Fruit fly (Drosophila melanogaster) whole organism, wandering third instar larva: ENCODE measurements around the gene CG45428.

Source experiments
- Abd-B ChIP-seq: fragments of >200 bp; optimal IDR thresholded peaks from 2 replicates; lab custom pipeline; 2017; ENCODE audit warnings: missing biosample characterization, missing genetic modification characterization
- CG32264 ChIP-seq: fragments of 200-800 bp; sonication (Bioruptor generic); optimal IDR thresholded peaks from 2 replicates; lab custom pipeline; 2016; ENCODE audit warnings: missing biosample characterization, missing genetic modification characterization
- CrebA ChIP-seq: fragments of 200-800 bp; sonication (Bioruptor generic); optimal IDR thresholded peaks from 2 replicates; lab custom pipeline; 2016; ENCODE audit warnings: missing biosample characterization, mild to moderate bottlenecking, missing genetic modification characterization, borderline replicate concordance
- Dfd ChIP-seq: fragments of >200 bp; optimal IDR thresholded peaks from 2 replicates; lab custom pipeline; 2017; ENCODE audit warnings: missing biosample characterization, missing genetic modification characterization
- Dif ChIP-seq: fragments of 200-275, 200-300 bp; sonication (Bioruptor generic); optimal IDR thresholded peaks from 2 replicates; lab custom pipeline; 2018; ENCODE audit warnings: missing biosample characterization, missing genetic modification characterization; ENCODE audit not compliant: partially characterized antibody
- GATAd ChIP-seq: sonication (Bioruptor generic); optimal IDR thresholded peaks from 2 replicates; lab custom pipeline; 2016; ENCODE audit warnings: missing biosample characterization, missing genetic modification characterization
- HLH106 ChIP-seq: fragments of 200-800 bp; optimal IDR thresholded peaks from 3 replicates; lab custom pipeline; 2019; ENCODE audit warnings: missing biosample characterization, mild to moderate bottlenecking, missing genetic modification characterization, moderate library complexity
- Hnf4 ChIP-seq: fragments of 200-800 bp; sonication (Bioruptor generic); optimal IDR thresholded peaks from 2 replicates; lab custom pipeline; 2016; ENCODE audit warnings: missing biosample characterization, mild to moderate bottlenecking, missing genetic modification characterization
- Hr78 ChIP-seq: fragments of >200 bp; optimal IDR thresholded peaks from 2 replicates; lab custom pipeline; 2017; ENCODE audit warnings: missing biosample characterization, missing genetic modification characterization
- Hr83 ChIP-seq: fragments of 200-300 bp; sonication (Bioruptor generic); optimal IDR thresholded peaks from 2 replicates; lab custom pipeline; 2016; ENCODE audit warnings: missing biosample characterization, mild to moderate bottlenecking, missing genetic modification characterization, moderate library complexity; ENCODE audit not compliant: poor library complexity, severe bottlenecking
- Jra ChIP-seq: sonication (Bioruptor generic); optimal IDR thresholded peaks from 2 replicates; lab custom pipeline; 2016; ENCODE audit warnings: missing biosample characterization, missing genetic modification characterization
- Mio ChIP-seq: sonication (Bioruptor generic); optimal IDR thresholded peaks from 2 replicates; lab custom pipeline; 2016; ENCODE audit warnings: missing biosample characterization, missing genetic modification characterization
- Myc ChIP-seq: fragments of >200 bp; optimal IDR thresholded peaks from 2 replicates; lab custom pipeline; 2017
- N ChIP-seq: fragments of >200 bp; optimal IDR thresholded peaks from 2 replicates; lab custom pipeline; 2018; ENCODE audit warnings: missing biosample characterization, missing external identifiers, missing genetic modification characterization
- OdsH ChIP-seq: fragments of 200-800 bp; sonication (Bioruptor generic); optimal IDR thresholded peaks from 2 replicates; lab custom pipeline; 2016; ENCODE audit warnings: missing biosample characterization, mild to moderate bottlenecking, missing genetic modification characterization
- Rel ChIP-seq, 2 experiments: fragments of 200-800 bp; sonication (Bioruptor generic) in 1 of 2; optimal IDR thresholded peaks; 2 replicates in 1 of 2; 3 replicates in 1 of 2; lab custom pipeline; 2016 to 2019; ENCODE audit warnings: mild to moderate bottlenecking in 2 of 2, missing biosample characterization in 2 of 2, missing genetic modification characterization in 2 of 2, moderate library complexity in 1 of 2
- Sp1 ChIP-seq: fragments of 200-800 bp; sonication (Bioruptor generic); optimal IDR thresholded peaks from 3 replicates; lab custom pipeline; 2019; ENCODE audit warnings: missing biosample characterization, mild to moderate bottlenecking, missing genetic modification characterization, moderate library complexity
- Vsx2 ChIP-seq: fragments of 200-300, 225-300 bp; sonication (Bioruptor generic); optimal IDR thresholded peaks from 2 replicates; lab custom pipeline; 2018; ENCODE audit warnings: missing biosample characterization, missing genetic modification characterization; ENCODE audit not compliant: partially characterized antibody
- br ChIP-seq: fragments of 200-800 bp; sonication (Bioruptor generic); optimal IDR thresholded peaks from 2 replicates; lab custom pipeline; 2016; ENCODE audit warnings: missing biosample characterization, missing genetic modification characterization
- brk ChIP-seq: fragments of 200-800 bp; sonication (Bioruptor generic); optimal IDR thresholded peaks from 2 replicates; lab custom pipeline; 2016; ENCODE audit warnings: missing biosample characterization, mild to moderate bottlenecking, missing genetic modification characterization
- dl ChIP-seq, 2 experiments: fragments of 175-275, 200-275 bp in 1 of 2; fragments of 200-275 bp in 1 of 2; sonication (Bioruptor generic); optimal IDR thresholded peaks; lab custom pipeline; 2018; ENCODE audit warnings: mild to moderate bottlenecking in 2 of 2, missing biosample characterization in 2 of 2, missing genetic modification characterization in 2 of 2, moderate library complexity in 2 of 2; ENCODE audit not compliant: partially characterized antibody in 2 of 2, insufficient read depth in 1 of 2
- dmrt93B ChIP-seq: fragments of 200-800 bp; sonication (Bioruptor generic); optimal IDR thresholded peaks from 2 replicates; lab custom pipeline; 2018; ENCODE audit warnings: missing biosample characterization, mild to moderate bottlenecking, missing genetic modification characterization
- dsf ChIP-seq: sonication (Bioruptor generic); optimal IDR thresholded peaks from 2 replicates; lab custom pipeline; 2016; ENCODE audit warnings: missing biosample characterization, missing genetic modification characterization, borderline replicate concordance
- ey ChIP-seq: fragments of 200-800 bp; sonication (Bioruptor generic); optimal IDR thresholded peaks from 2 replicates; lab custom pipeline; 2016; ENCODE audit warnings: missing biosample characterization, missing genetic modification characterization
- foxo ChIP-seq, 2 experiments: fragments of 200-800 bp; sonication (Bioruptor generic); optimal IDR thresholded peaks; 2 replicates in 1 of 2; 3 replicates in 1 of 2; lab custom pipeline; 2016 to 2017; ENCODE audit warnings: missing biosample characterization in 2 of 2, missing genetic modification characterization in 2 of 2
- fru ChIP-seq: fragments of 200-800 bp; sonication (Bioruptor generic); optimal IDR thresholded peaks from 3 replicates; lab custom pipeline; 2016; ENCODE audit warnings: missing biosample characterization, mild to moderate bottlenecking, missing genetic modification characterization
- h ChIP-seq: fragments of 200-800 bp; sonication (Bioruptor generic); optimal IDR thresholded peaks from 3 replicates; lab custom pipeline; 2016; ENCODE audit warnings: missing biosample characterization, mild to moderate bottlenecking, missing genetic modification characterization
- jim ChIP-seq: fragments of 175-275, 200-325 bp; sonication (Bioruptor generic); optimal IDR thresholded peaks from 2 replicates; lab custom pipeline; 2016; ENCODE audit warnings: missing biosample characterization, mild to moderate bottlenecking, missing genetic modification characterization
- lola ChIP-seq: fragments of >200 bp; optimal IDR thresholded peaks from 2 replicates; lab custom pipeline; 2017; ENCODE audit warnings: missing biosample characterization, missing genetic modification characterization
- pan ChIP-seq: fragments of >200 bp; optimal IDR thresholded peaks from 2 replicates; lab custom pipeline; 2017
- psq ChIP-seq: fragments of 200-800 bp; sonication (Bioruptor generic); optimal IDR thresholded peaks from 3 replicates; lab custom pipeline; 2017; ENCODE audit warnings: missing biosample characterization, mild to moderate bottlenecking, missing genetic modification characterization, moderate library complexity
- rgr ChIP-seq: fragments of 200-800 bp; sonication (Bioruptor generic); optimal IDR thresholded peaks from 3 replicates; lab custom pipeline; 2016; ENCODE audit warnings: missing biosample characterization, mild to moderate bottlenecking, missing genetic modification characterization
- sage ChIP-seq: fragments of 200-800 bp; sonication (Bioruptor generic); optimal IDR thresholded peaks from 2 replicates; lab custom pipeline; 2016; ENCODE audit warnings: missing biosample characterization, mild to moderate bottlenecking, missing genetic modification characterization
- sv ChIP-seq: fragments of 200-800 bp; sonication (Bioruptor generic); optimal IDR thresholded peaks from 3 replicates; lab custom pipeline; 2016; ENCODE audit warnings: missing biosample characterization, missing genetic modification characterization
- tai ChIP-seq: sonication (Bioruptor generic); optimal IDR thresholded peaks from 2 replicates; lab custom pipeline; 2016; ENCODE audit warnings: missing biosample characterization, missing genetic modification characterization
- usp ChIP-seq: fragments of >200 bp; optimal IDR thresholded peaks from 2 replicates; lab custom pipeline; 2017; ENCODE audit warnings: missing biosample characterization, missing genetic modification characterization
- woc ChIP-seq: sonication (Bioruptor generic); optimal IDR thresholded peaks from 2 replicates; lab custom pipeline; 2016; ENCODE audit warnings: missing biosample characterization, mild to moderate bottlenecking, missing genetic modification characterization

CG45428 gene

dm6 chr3L:22877934-22878333, 41.1 kb upstream of the CG45428 start:
- TF ChIP-seq CrebA (no peak), rgr (GFP tag; lab: Kevin White, UChicago) (peak; percentile 8), Hr83 (GFP tag; lab: Kevin White, UChicago) (peak; percentile 34), dmrt93B (GFP tag; lab: Kevin White, UChicago) (no peak), lola (no peak), Dfd (GFP tag; lab: Kevin White, UChicago) (no peak), CG32264 (no peak), woc (no peak), Dif (no peak), Rel (GFP tag; optimal IDR thresholded peaks at IDR 0.05; lab: Kevin White, UChicago) (no peak), Rel (tag; optimal IDR thresholded peaks at IDR 0.05; lab: Kevin White, UChicago) (peak; percentile 47), ey (GFP tag; lab: Kevin White, UChicago) (no peak), Myc (peak; percentile 66), fru (GFP tag; lab: Kevin White, UChicago) (no peak), dl (GFP tag; optimal IDR thresholded peaks at IDR 0.05; lab: Kevin White, UChicago; ENCODE audit: insufficient read depth in 1 of 2, partially characterized antibody in 2 of 2) (no peak), Hnf4 (no peak), OdsH (GFP tag; lab: Kevin White, UChicago) (peak; percentile 0), jim (no peak), psq (GFP tag; lab: Kevin White, UChicago) (no peak)

- no peak for TF ChIP-seq dmrt93B (GFP tag; lab: Kevin White, UChicago)
- TF ChIP-seq psq (GFP tag; lab: Kevin White, UChicago) = no peak
- no peak for TF ChIP-seq Rel (GFP tag; optimal IDR thresholded peaks at IDR 0.05; lab: Kevin White, UChicago)
- TF ChIP-seq Rel (tag; optimal IDR thresholded peaks at IDR 0.05; lab: Kevin White, UChicago) = peak; percentile 40
- TF ChIP-seq fru (GFP tag; lab: Kevin White, UChicago) = peak; percentile 63
- TF ChIP-seq Hr78 (GFP tag; lab: Kevin White, UChicago) = no peak
- peak; percentile 44 for TF ChIP-seq Myc
- TF ChIP-seq br (GFP tag; lab: Kevin White, UChicago) = no peak
- TF ChIP-seq Sp1 (GFP tag; lab: Kevin White, UChicago) = peak; percentile 36
- TF ChIP-seq usp = no peak
- TF ChIP-seq Jra (GFP tag; lab: Kevin White, UChicago) = peak; percentile 48
- TF ChIP-seq CG32264 = no peak
- TF ChIP-seq Abd-B = no peak
- peak; percentile 60 for TF ChIP-seq Hr83 (GFP tag; lab: Kevin White, UChicago)
- TF ChIP-seq rgr (GFP tag; lab: Kevin White, UChicago) = peak; percentile 16
Observed at dm6 chr3L:22871845-22872361, 35.0 kb upstream of the CG45428 start, which contains the start of the genes CG11109 and Arf1. Gene CG11109 (plus strand): TSS chr3L:22872200. Gene Arf1 (minus strand): TSS chr3L:22872231.

dm6 chr3L:22871030-22871844, 34.4 kb upstream of the CG45428 start:
- TF ChIP-seq ey (GFP tag; lab: Kevin White, UChicago) (no peak), Mio (GFP tag; lab: Kevin White, UChicago) (no peak), woc (no peak), Dif (no peak), lola (no peak), Myc (peak; percentile 60), Abd-B (no peak), Sp1 (GFP tag; lab: Kevin White, UChicago) (peak; percentile 2), pan (lab: Kevin White, UChicago) (no peak), Hr83 (GFP tag; lab: Kevin White, UChicago) (no peak), sv (no peak), rgr (GFP tag; lab: Kevin White, UChicago) (no peak), fru (GFP tag; lab: Kevin White, UChicago) (no peak), h (GFP tag; lab: Kevin White, UChicago) (peak; percentile 33), brk (GFP tag; lab: Kevin White, UChicago) (peak; percentile 49), foxo (GFP tag; optimal IDR thresholded peaks at IDR 0.05; lab: Kevin White, UChicago) (peak in 1 of 2 experiments; percentile 26), Hnf4 (peak; percentile 42), Dfd (GFP tag; lab: Kevin White, UChicago) (no peak), N (GFP tag; lab: Kevin White, UChicago) (peak; percentile 37), Jra (GFP tag; lab: Kevin White, UChicago) (no peak), sage (GFP tag; lab: Kevin White, UChicago) (no peak), dl (GFP tag; optimal IDR thresholded peaks at IDR 0.05; lab: Kevin White, UChicago; ENCODE audit: insufficient read depth in 1 of 2, partially characterized antibody in 2 of 2) (no peak), CG32264 (no peak), tai (GFP tag; lab: Kevin White, UChicago) (no peak), Hr78 (GFP tag; lab: Kevin White, UChicago) (no peak), Vsx2 (GFP tag; lab: Kevin White, UChicago) (no peak), dmrt93B (GFP tag; lab: Kevin White, UChicago) (no peak), br (GFP tag; lab: Kevin White, UChicago) (peak; percentile 9), dsf (GFP tag; lab: Kevin White, UChicago) (no peak), Rel (GFP tag; optimal IDR thresholded peaks at IDR 0.05; lab: Kevin White, UChicago) (no peak), Rel (tag; optimal IDR thresholded peaks at IDR 0.05; lab: Kevin White, UChicago) (no peak), psq (GFP tag; lab: Kevin White, UChicago) (peak; percentile 74), GATAd (GFP tag; lab: Kevin White, UChicago) (no peak), CrebA (no peak), HLH106 (tag; lab: Kevin White, UChicago) (peak; percentile 3), OdsH (GFP tag; lab: Kevin White, UChicago) (no peak)
- TF ChIP-seq, all 38 proteins: peak for 10
